Worm (Caenorhabditis elegans) whole organism, L4 larva: ENCODE measurements around the gene ham-2.

Experiments
- fkh-10 ChIP-seq: fragments of 150-350 bp; optimal IDR thresholded peaks from 2 replicates; lab custom pipeline; 2014; ENCODE audit warnings: missing biosample characterization, missing genetic modification reagents, missing genetic modification characterization
- nhr-76 ChIP-seq: fragments of 150-350 bp; optimal IDR thresholded peaks from 2 replicates; lab custom pipeline; 2014; ENCODE audit warnings: missing biosample characterization, missing genetic modification characterization

DNA sequence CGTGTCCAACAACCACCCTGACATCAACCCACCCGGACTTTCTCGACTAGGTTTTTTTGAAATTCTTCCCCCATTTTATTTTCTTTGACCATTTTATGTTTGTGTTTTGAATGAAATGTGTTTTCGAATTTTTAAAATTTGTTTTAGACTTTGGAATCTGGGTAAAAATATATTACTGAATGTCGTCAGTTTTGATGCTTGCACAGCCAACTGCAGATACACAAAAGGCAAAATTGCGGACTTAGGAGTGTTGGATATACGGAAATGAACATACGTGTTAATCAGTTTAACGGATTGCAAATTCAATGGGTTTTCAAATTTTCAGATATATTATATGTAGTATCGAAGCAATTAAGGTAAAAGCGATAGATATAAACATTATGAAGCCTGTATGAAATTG is 37.7 kb upstream of the ham-2 start:
- TF ChIP-seq fkh-10 (GFP tag; lab: Kevin White, UChicago) = no peak
- no peak for TF ChIP-seq nhr-76 (tag; lab: Kevin White, UChicago)
